Fruit fly (Drosophila melanogaster) whole organism, embryonic: ENCODE data around the gene Cpr65Aw.

Source experiments
- Asciz ChIP-seq: fragments of 200-800 bp; sonication (Bioruptor generic); optimal IDR thresholded peaks from 2 replicates; lab custom pipeline; 2017; ENCODE audit warnings: missing biosample characterization, mild to moderate bottlenecking, missing genetic modification characterization, missing genetic modification reagents
- CG10462 ChIP-seq: fragments of 200-800 bp; sonication (Bioruptor generic); optimal IDR thresholded peaks from 2 replicates; lab custom pipeline; 2016; ENCODE audit warnings: missing biosample characterization, missing genetic modification characterization
- CG10565 ChIP-seq: fragments of 200-800 bp; sonication (Bioruptor generic); optimal IDR thresholded peaks from 3 replicates; lab custom pipeline; 2016; ENCODE audit warnings: missing biosample characterization, mild to moderate bottlenecking, missing genetic modification characterization
- CG11456 ChIP-seq: fragments of 200-800 bp; sonication (Bioruptor generic); IDR thresholded peaks from 3 replicates; pipeline ENCODE4 v1.3.6; 2022; ENCODE audit warnings: missing biosample characterization, missing genetic modification characterization
- CG11723 ChIP-seq: fragments of 200-800 bp; sonication (Bioruptor generic); optimal IDR thresholded peaks from 2 replicates; lab custom pipeline; 2017; ENCODE audit warnings: missing biosample characterization, mild to moderate bottlenecking, missing genetic modification characterization
- CG13296 ChIP-seq: fragments of 200-800 bp; sonication (Bioruptor generic); optimal IDR thresholded peaks from 3 replicates; lab custom pipeline; 2018; ENCODE audit warnings: missing biosample characterization, mild to moderate bottlenecking, missing genetic modification characterization
- CG15269 ChIP-seq: fragments of 200-800 bp; sonication (Bioruptor generic); optimal IDR thresholded peaks from 2 replicates; lab custom pipeline; 2018; ENCODE audit warnings: missing biosample characterization, mild to moderate bottlenecking, missing genetic modification characterization, moderate library complexity
- CG16815 ChIP-seq: fragments of 200-800 bp; sonication (Bioruptor generic); optimal IDR thresholded peaks from 3 replicates; lab custom pipeline; 2017; ENCODE audit warnings: missing biosample characterization, mild to moderate bottlenecking, missing genetic modification characterization
- CG2678 ChIP-seq: fragments of 200-800 bp; sonication (Bioruptor generic); optimal IDR thresholded peaks from 3 replicates; lab custom pipeline; 2019; ENCODE audit warnings: missing biosample characterization, mild to moderate bottlenecking, missing genetic modification characterization, moderate library complexity
- CG30403 ChIP-seq: fragments of 200-800 bp; sonication (Bioruptor generic); optimal IDR thresholded peaks from 3 replicates; lab custom pipeline; 2016; ENCODE audit warnings: missing biosample characterization, missing genetic modification characterization
- CG32767 ChIP-seq: fragments of 200-800 bp; sonication (Bioruptor generic); IDR thresholded peaks from 2 replicates; pipeline ENCODE4 v1.3.6; 2022; ENCODE audit warnings: missing biosample characterization, missing genetic modification characterization
- CG33213 ChIP-seq: fragments of 200-800 bp; sonication (Bioruptor generic); optimal IDR thresholded peaks from 3 replicates; lab custom pipeline; 2016; ENCODE audit warnings: missing biosample characterization, missing genetic modification characterization
- CG3995 ChIP-seq: fragments of 200-800 bp; sonication (Bioruptor generic); optimal IDR thresholded peaks from 3 replicates; lab custom pipeline; 2016; ENCODE audit warnings: missing biosample characterization, missing genetic modification characterization
- CG4282 ChIP-seq: fragments of 200-800 bp; sonication (Bioruptor generic); optimal IDR thresholded peaks from 2 replicates; lab custom pipeline; 2016; ENCODE audit warnings: missing biosample characterization, missing genetic modification characterization
- CG4360 ChIP-seq: fragments of 200-800 bp; sonication (Bioruptor generic); IDR thresholded peaks from 2 replicates; pipeline ENCODE4 v1.3.6; 2022; ENCODE audit warnings: missing biosample characterization, missing genetic modification characterization
- CG4617 ChIP-seq: fragments of 200-800 bp; sonication (Bioruptor generic); optimal IDR thresholded peaks from 3 replicates; lab custom pipeline; 2016; ENCODE audit warnings: missing biosample characterization, missing genetic modification characterization, borderline replicate concordance
- CG5180 ChIP-seq: fragments of 200-800 bp; sonication (Bioruptor generic); optimal IDR thresholded peaks from 3 replicates; lab custom pipeline; 2017; ENCODE audit warnings: missing biosample characterization, missing genetic modification characterization, mild to moderate bottlenecking, moderate library complexity, missing genetic modification reagents
- CG6175 ChIP-seq: fragments of 200-800 bp; sonication (Bioruptor generic); IDR thresholded peaks from 3 replicates; pipeline ENCODE4 v1.3.6; 2022; ENCODE audit warnings: missing biosample characterization, missing genetic modification characterization
- CG6254 ChIP-seq: fragments of 200-800 bp; sonication (Bioruptor generic); optimal IDR thresholded peaks from 3 replicates; lab custom pipeline; 2017; ENCODE audit warnings: mild to moderate bottlenecking, missing biosample characterization, missing genetic modification reagents, missing genetic modification characterization
- Chrac-16 ChIP-seq: fragments of 200-800 bp; sonication (Bioruptor generic); optimal IDR thresholded peaks from 3 replicates; lab custom pipeline; 2016; ENCODE audit warnings: missing biosample characterization, missing genetic modification characterization
- D19B ChIP-seq: fragments of 200-800 bp; sonication (Bioruptor generic); optimal IDR thresholded peaks from 2 replicates; lab custom pipeline; 2017; ENCODE audit warnings: missing biosample characterization, mild to moderate bottlenecking, missing genetic modification characterization
- Deaf1 ChIP-seq: fragments of 200-800 bp; optimal IDR thresholded peaks from 3 replicates; lab custom pipeline; 2019; ENCODE audit warnings: missing biosample characterization, mild to moderate bottlenecking, missing genetic modification characterization, moderate library complexity
- Dfd ChIP-seq, 2 experiments: fragments of >200 bp; optimal IDR thresholded peaks; 2 replicates each; lab custom pipeline; 2017; ENCODE audit warnings: missing biosample characterization in 2 of 2, missing genetic modification characterization in 2 of 2
- Ets97D ChIP-seq: fragments of 200-800 bp; sonication (Bioruptor generic); optimal IDR thresholded peaks from 3 replicates; lab custom pipeline; 2016; ENCODE audit warnings: missing biosample characterization, missing genetic modification characterization
- Fer1 ChIP-seq: fragments of 200-800 bp; sonication (Bioruptor generic); optimal IDR thresholded peaks from 2 replicates; lab custom pipeline; 2017; ENCODE audit warnings: missing biosample characterization, mild to moderate bottlenecking, missing genetic modification characterization
- HLH4C ChIP-seq: fragments of 200-800 bp; sonication (Bioruptor generic); IDR thresholded peaks from 3 replicates; pipeline ENCODE4 v1.3.6; 2022; ENCODE audit warnings: missing biosample characterization, missing genetic modification characterization; ENCODE audit not compliant: partially characterized antibody
- HLHmδ ChIP-seq: fragments of 200-800 bp; sonication (Bioruptor generic); optimal IDR thresholded peaks from 2 replicates; lab custom pipeline; 2018; ENCODE audit warnings: missing biosample characterization, mild to moderate bottlenecking, missing genetic modification characterization, moderate library complexity
- Hey ChIP-seq: fragments of 200-800 bp; sonication (Bioruptor generic); optimal IDR thresholded peaks from 3 replicates; lab custom pipeline; 2018; ENCODE audit warnings: missing biosample characterization, mild to moderate bottlenecking, missing genetic modification characterization
- HmgD ChIP-seq: fragments of 200-800 bp; sonication (Bioruptor generic); optimal IDR thresholded peaks from 3 replicates; lab custom pipeline; 2016; ENCODE audit warnings: missing biosample characterization, missing genetic modification characterization
- Hr3 ChIP-seq: fragments of 200-800 bp; sonication (Bioruptor generic); optimal IDR thresholded peaks from 3 replicates; lab custom pipeline; 2016; ENCODE audit warnings: missing biosample characterization, missing genetic modification characterization
- Meics ChIP-seq: fragments of 200-800 bp; sonication (Bioruptor generic); optimal IDR thresholded peaks from 2 replicates; lab custom pipeline; 2017; ENCODE audit warnings: missing biosample characterization, mild to moderate bottlenecking, missing genetic modification characterization
- Ptx1 ChIP-seq: fragments of 200-800 bp; sonication (Bioruptor generic); IDR thresholded peaks from 2 replicates; pipeline ENCODE4 v1.3.6; 2022; ENCODE audit warnings: missing biosample characterization, missing genetic modification characterization
- TFAM ChIP-seq: fragments of 200-800 bp; sonication (Bioruptor generic); optimal IDR thresholded peaks from 2 replicates; lab custom pipeline; 2017; ENCODE audit warnings: missing biosample characterization, missing genetic modification characterization, inconsistent platforms
- Taf1 ChIP-seq: fragments of 200-800 bp; sonication (Bioruptor generic); IDR thresholded peaks from 2 replicates; pipeline ENCODE4 v1.3.6; 2022; ENCODE audit warnings: missing biosample characterization, missing genetic modification characterization
- Xrp1 ChIP-seq: fragments of 200-800 bp; sonication (Bioruptor generic); IDR thresholded peaks from 2 replicates; pipeline ENCODE4 v1.3.6; 2022; ENCODE audit warnings: missing biosample characterization, missing genetic modification characterization
- bab2 ChIP-seq: fragments of 200-800 bp; sonication (Bioruptor generic); optimal IDR thresholded peaks from 2 replicates; lab custom pipeline; 2016; ENCODE audit warnings: missing biosample characterization, missing genetic modification characterization
- crol ChIP-seq: fragments of 200-800 bp; sonication (Bioruptor generic); IDR thresholded peaks from 2 replicates; pipeline ENCODE4 v1.3.6; 2022; ENCODE audit warnings: missing biosample characterization, missing genetic modification characterization
- ems ChIP-seq: fragments of 200-800 bp; sonication (Bioruptor generic); optimal IDR thresholded peaks from 3 replicates; lab custom pipeline; 2016; ENCODE audit warnings: missing biosample characterization, missing genetic modification characterization
- kni ChIP-seq: fragments of 200-800 bp; sonication (Bioruptor generic); optimal IDR thresholded peaks from 3 replicates; lab custom pipeline; 2017; ENCODE audit warnings: mild to moderate bottlenecking, missing biosample characterization, missing genetic modification reagents, missing genetic modification characterization
- pho ChIP-seq: fragments of 200-800 bp; sonication (Bioruptor generic); optimal IDR thresholded peaks from 2 replicates; lab custom pipeline; 2016; ENCODE audit warnings: missing biosample characterization, missing genetic modification characterization
- pnt ChIP-seq: fragments of 200-800 bp; sonication (Bioruptor generic); optimal IDR thresholded peaks from 3 replicates; lab custom pipeline; 2016; ENCODE audit warnings: missing biosample characterization, missing genetic modification characterization
- pros ChIP-seq: fragments of 200-800 bp; sonication (Bioruptor generic); optimal IDR thresholded peaks from 3 replicates; lab custom pipeline; 2019; ENCODE audit warnings: missing biosample characterization, mild to moderate bottlenecking, missing genetic modification characterization, moderate library complexity
- ranshi ChIP-seq: fragments of 200-800 bp; sonication (Bioruptor generic); IDR thresholded peaks from 2 replicates; pipeline ENCODE4 v1.3.6; 2022; ENCODE audit warnings: missing biosample characterization, missing genetic modification characterization
- schlank ChIP-seq: fragments of 200-800 bp; sonication (Bioruptor generic); optimal IDR thresholded peaks from 2 replicates; lab custom pipeline; 2018; ENCODE audit warnings: missing biosample characterization, mild to moderate bottlenecking, missing genetic modification characterization
- sna ChIP-seq: fragments of 200-800 bp; sonication (Bioruptor generic); IDR thresholded peaks from 2 replicates; pipeline ENCODE4 v1.3.6; 2022; ENCODE audit warnings: missing biosample characterization, missing genetic modification characterization; ENCODE audit not compliant: partially characterized antibody
- so ChIP-seq: fragments of 200-800 bp; sonication (Bioruptor generic); IDR thresholded peaks from 3 replicates; pipeline ENCODE4 v1.3.6; 2022; ENCODE audit warnings: missing biosample characterization, missing genetic modification characterization
- ssp ChIP-seq: fragments of 200-800 bp; sonication (Bioruptor generic); IDR thresholded peaks from 2 replicates; pipeline ENCODE4 v1.3.6; 2022; ENCODE audit warnings: missing biosample characterization, missing genetic modification characterization
- trem ChIP-seq: fragments of 200-800 bp; optimal IDR thresholded peaks from 3 replicates; lab custom pipeline; 2019; ENCODE audit warnings: missing biosample characterization, mild to moderate bottlenecking, missing genetic modification characterization, moderate library complexity
- zen ChIP-seq: fragments of 200-800 bp; sonication (Bioruptor generic); optimal IDR thresholded peaks from 3 replicates; lab custom pipeline; 2018; ENCODE audit warnings: missing biosample characterization, mild to moderate bottlenecking, missing genetic modification characterization, moderate library complexity

Gene Cpr65Aw

DNA sequence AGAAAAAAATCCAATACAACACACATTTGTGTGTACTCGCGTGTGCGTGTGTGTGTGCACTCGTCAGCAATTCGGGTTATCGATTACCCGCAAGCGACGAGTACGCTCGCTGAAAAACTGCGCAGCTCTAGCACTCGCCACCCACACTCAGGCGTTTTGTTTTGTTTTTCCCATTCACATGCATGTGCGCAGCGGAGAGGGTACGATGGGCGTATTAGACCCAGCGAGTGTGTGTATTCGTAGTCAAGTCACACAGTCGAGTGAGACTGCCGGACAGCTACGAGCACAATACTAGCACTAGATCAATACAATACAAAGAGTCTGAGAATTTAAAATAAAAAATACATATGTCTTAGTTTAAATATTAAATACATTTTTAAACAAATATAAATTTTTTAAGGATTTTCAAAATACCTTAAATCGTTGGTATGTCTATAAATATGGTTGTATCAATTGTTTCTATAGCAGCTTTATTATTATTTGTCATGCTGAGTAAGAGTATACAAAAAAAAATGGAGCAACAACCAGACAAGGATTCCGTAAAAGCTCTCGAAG lies 42.7 kb upstream of the Cpr65Aw start, which contains the start of the genes D19B and CG43293 (continued):
- TF ChIP-seq CG6254 (GFP tag; lab: Kevin White, UChicago) (peak; percentile 77), kni (GFP tag; lab: Kevin White, UChicago) (no peak)

DNA sequence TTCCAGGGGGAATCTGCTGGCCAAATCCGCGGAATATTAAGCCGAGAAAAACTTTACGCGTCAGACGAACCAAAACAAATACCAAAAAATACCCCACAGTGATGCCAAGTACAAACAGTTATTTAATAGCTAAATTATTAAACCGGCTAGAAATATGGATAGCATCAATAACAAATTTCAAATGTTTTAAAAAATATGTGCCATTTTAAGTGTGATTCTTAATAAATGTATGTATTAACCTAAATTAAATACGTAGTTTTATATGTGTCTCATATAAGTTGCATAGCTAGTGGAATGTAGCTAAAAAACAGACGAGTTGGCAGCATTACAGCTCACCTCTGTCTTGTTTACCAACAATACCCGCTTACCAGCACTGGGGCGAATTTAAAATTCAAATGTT lies 39.6 kb upstream of the Cpr65Aw start, which contains the start of gene CG10274:
CG10274 (minus strand) TSS at position 54 of the 400 bp plus-strand sequence.
- TF ChIP-seq bab2 (GFP tag; lab: Kevin White, UChicago) (peak; percentile 67), Asciz (GFP tag; lab: Kevin White, UChicago) (no peak), CG10565 (GFP tag; lab: Kevin White, UChicago) (peak; percentile 33), CG4617 (peak; percentile 84), CG13296 (no peak), ranshi (GFP tag; lab: Robert Waterston, UW) (peak; percentile 61; the same call in 1 of the 2 replicates), schlank (no peak), pros (GFP tag; lab: Kevin White, UChicago) (no peak), CG30403 (GFP tag; lab: Kevin White, UChicago) (peak; percentile 90), CG5180 (GFP tag; lab: Kevin White, UChicago) (no peak), CG33213 (GFP tag; lab: Kevin White, UChicago) (peak; percentile 62), Xrp1 (GFP tag; lab: Robert Waterston, UW) (peak; percentile 82), Taf1 (GFP tag; lab: Robert Waterston, UW) (no peak), CG4282 (no peak), Deaf1 (no peak), CG10462 (GFP tag; lab: Kevin White, UChicago) (peak; percentile 62), Meics (GFP tag; lab: Kevin White, UChicago) (no peak), pho (peak; percentile 89), CG4360 (GFP tag; lab: Robert Waterston, UW) (no peak), HLH4C (GFP tag; lab: Robert Waterston, UW) (no peak), HLHmδ (GFP tag; lab: Kevin White, UChicago) (no peak), Hey (no peak), trem (tag; lab: Kevin White, UChicago) (peak; percentile 98), CG3995 (GFP tag; lab: Kevin White, UChicago) (peak; percentile 79), CG2678 (tag; lab: Kevin White, UChicago) (no peak), HmgD (peak; percentile 6), CG6175 (no peak), pnt (peak; percentile 54), Dfd (GFP tag; optimal IDR thresholded peaks at IDR 0.05; lab: Kevin White, UChicago) (no peak), crol (GFP tag; lab: Robert Waterston, UW) (no peak), TFAM (GFP tag; lab: Kevin White, UChicago) (no peak), Chrac-16 (GFP tag; lab: Kevin White, UChicago) (peak; percentile 85), CG16815 (GFP tag; lab: Kevin White, UChicago) (peak; percentile 72), Hr3 (GFP tag; lab: Kevin White, UChicago) (peak; percentile 80), CG11456 (GFP tag; lab: Robert Waterston, UW) (no peak; the same call in 2 of the 3 replicates), CG11723 (GFP tag; lab: Kevin White, UChicago) (no peak), sna (no peak), Ets97D (GFP tag; lab: Kevin White, UChicago) (peak; percentile 65), ssp (GFP tag; lab: Robert Waterston, UW) (peak; percentile 53), zen (peak; percentile 81), CG32767 (GFP tag; lab: Robert Waterston, UW) (no peak), CG15269 (tag; lab: Kevin White, UChicago) (no peak), D19B (GFP tag; lab: Kevin White, UChicago) (no peak), so (GFP tag; lab: Robert Waterston, UW) (0 out of 3 replicates have a peak, but pooled peaks have one; percentile 13), ems (GFP tag; lab: Kevin White, UChicago) (peak; percentile 64), Fer1 (GFP tag; lab: Kevin White, UChicago) (peak; percentile 79), Ptx1 (GFP tag; lab: Robert Waterston, UW) (peak; percentile 76)
